Worm (Caenorhabditis elegans): ENCODE data around the gene F38E1.10.
"Not testable (repeated sequence)": the region's sequence is repeated elsewhere in the genome, so short reads cannot be mapped to it uniquely, and the experiment has no call there.

Gene F38E1.10

ce11 chrV:8340924-8341323 lies 34.4 kb downstream of the F38E1.10 start, which contains the start of gene C08D8.7:
TSS of gene C08D8.7 (plus strand) at chrV:8341224.
- TF ChIP-seq fos-1, aha-1, irx-1 (tag; optimal IDR thresholded peaks at IDR 0.05): not testable (repeated sequence)

- TF ChIP-seq nhr-12 (tag; optimal IDR thresholded peaks at IDR 0.05) (no peak), fos-1 (tag; optimal IDR thresholded peaks at IDR 0.05) (no peak), nhr-77 (tag; optimal IDR thresholded peaks at IDR 0.05) (no peak), unc-62 (GFP tag; optimal IDR thresholded peaks at IDR 0.05) (no peak), unc-30 (tag; optimal IDR thresholded peaks at IDR 0.05) (no peak), ama-1 (optimal IDR thresholded peaks at IDR 0.05) (no peak), skn-1 (tag; optimal IDR thresholded peaks at IDR 0.05) (peak; percentile 12), rnt-1 (tag; optimal IDR thresholded peaks at IDR 0.05) (peak; percentile 54), lin-35 (GFP tag; optimal IDR thresholded peaks at IDR 0.05) (no peak), elt-2 (tag; optimal IDR thresholded peaks at IDR 0.05) (no peak), lsy-2 (tag; optimal IDR thresholded peaks at IDR 0.05) (peak in 1 of 2 experiments; percentile 14), nhr-71 (tag; optimal IDR thresholded peaks at IDR 0.05) (peak; percentile 21), pqm-1 (tag; optimal IDR thresholded peaks at IDR 0.05) (no peak), aha-1 (tag; optimal IDR thresholded peaks at IDR 0.05) (no peak), pag-3 (tag; optimal IDR thresholded peaks at IDR 0.05; ENCODE audit: borderline replicate concordance, insufficient read depth) (peak; percentile 33), lin-14 (GFP tag; optimal IDR thresholded peaks at IDR 0.05) (peak; percentile 50), lin-39 (tag; optimal IDR thresholded peaks at IDR 0.05) (no peak), unc-130 (tag; optimal IDR thresholded peaks at IDR 0.05) (peak; percentile 41), nhr-19 (GFP tag; conservative IDR thresholded peaks at IDR 0.05) (no peak), unc-86 (tag; optimal IDR thresholded peaks at IDR 0.05) (no peak), ces-1 (GFP tag; optimal IDR thresholded peaks at IDR 0.05) (no peak), snpc-4 (tag; optimal IDR thresholded peaks at IDR 0.05) (peak; percentile 26), tbx-2 (tag; optimal IDR thresholded peaks at IDR 0.05) (no peak), hpl-2 (GFP tag; optimal IDR thresholded peaks at IDR 0.05) (no peak), nhr-47 (tag; optimal IDR thresholded peaks at IDR 0.05) (no peak), fkh-10 (GFP tag; optimal IDR thresholded peaks at IDR 0.05) (no peak), egl-27 (tag; optimal IDR thresholded peaks at IDR 0.05) (no peak)
Measured at ce11 chrV:8335620-8336019, 39.7 kb downstream of the F38E1.10 start.

- TF ChIP-seq efl-1 (optimal IDR thresholded peaks at IDR 0.05) (no peak), efl-1 (GFP tag; optimal IDR thresholded peaks at IDR 0.05 in 1 of 2) (peak in 1 of 2 experiments; percentile 56), unc-98 (GFP tag; IDR thresholded peaks at IDR 0.05) (no peak), blmp-1 (tag; optimal IDR thresholded peaks at IDR 0.05) (peak; percentile 18)
Measured at ce11 chrV:8334360-8334759, 41.0 kb downstream of the F38E1.10 start, which contains the start of gene tmd-2. TSS of gene tmd-2 (plus strand) at chrV:8334660.

- TF ChIP-seq ceh-8 (GFP tag; optimal IDR thresholded peaks at IDR 0.05) (no peak), elt-3 (tag; optimal IDR thresholded peaks at IDR 0.05) (no peak), nhr-76 (tag; optimal IDR thresholded peaks at IDR 0.05) (no peak), fkh-8 (tag; optimal IDR thresholded peaks at IDR 0.05) (no peak), unc-30 (tag; optimal IDR thresholded peaks at IDR 0.05) (no peak), nhr-90 (tag; optimal IDR thresholded peaks at IDR 0.05; ENCODE audit: poor library complexity) (no peak), sptf-1 (tag; optimal IDR thresholded peaks at IDR 0.05) (no peak), aly-2 (tag; optimal IDR thresholded peaks at IDR 0.05) (no peak), lin-14 (GFP tag; optimal IDR thresholded peaks at IDR 0.05) (no peak), nhr-84 (tag; optimal IDR thresholded peaks at IDR 0.05) (no peak), unc-86 (tag; optimal IDR thresholded peaks at IDR 0.05) (no peak), zag-1 (tag; optimal IDR thresholded peaks at IDR 0.05) (no peak), lin-39 (tag; optimal IDR thresholded peaks at IDR 0.05) (no peak), dsc-1 (tag; optimal IDR thresholded peaks at IDR 0.05) (no peak), pax-3 (tag; optimal IDR thresholded peaks at IDR 0.05) (no peak), vab-15 (tag; optimal IDR thresholded peaks at IDR 0.05) (no peak), efl-3 (GFP tag; optimal IDR thresholded peaks at IDR 0.05) (no peak), ztf-4 (tag; optimal IDR thresholded peaks at IDR 0.05) (no peak), lir-3 (tag; optimal IDR thresholded peaks at IDR 0.05; ENCODE audit: poor library complexity) (no peak)
Measured at ce11 chrV:8327080-8327479, 48.2 kb downstream of the F38E1.10 start.

Measured in whole organism, L1 larva.